Worm (Caenorhabditis elegans) whole organism, young adult: Measurements from ENCODE around the gene W01F3.2.

Experiments
- F49E8.2 ChIP-seq: sonication (generic microtip); optimal IDR thresholded peaks from 3 replicates; lab custom pipeline; 2017; ENCODE audit warnings: missing genetic modification characterization, mild to moderate bottlenecking, missing compliant biosample characterization, antibody characterized with exemption, moderate library complexity; ENCODE audit not compliant: insufficient read depth
- aptf-3 ChIP-seq: fragments of 200-800 bp; sonication (Bioruptor generic); IDR thresholded peaks from 2 replicates; pipeline ENCODE4 v1.3.6; 2022; ENCODE audit warnings: missing genetic modification characterization, missing compliant biosample characterization
- chd-7 ChIP-seq: sonication (generic microtip); optimal IDR thresholded peaks from 2 replicates; lab custom pipeline; 2016; ENCODE audit warnings: mild to moderate bottlenecking, missing genetic modification characterization, moderate library complexity, missing compliant biosample characterization
- hmg-1.2 ChIP-seq: fragments of 200-800 bp; sonication (Bioruptor generic); IDR thresholded peaks from 2 replicates; pipeline ENCODE4 v1.3.6; 2022; ENCODE audit warnings: missing genetic modification reagents, missing genetic modification characterization, missing compliant biosample characterization
- pbrm-1 ChIP-seq: fragments of 200-800 bp; sonication (Bioruptor generic); IDR thresholded peaks from 2 replicates; pipeline ENCODE4 v1.3.6; 2022; ENCODE audit warnings: missing genetic modification reagents, missing genetic modification characterization, missing compliant biosample characterization
- pha-4 ChIP-seq: fragments of 150-350 bp; sonication (generic microtip); optimal IDR thresholded peaks from 2 replicates; lab custom pipeline; 2014; ENCODE audit warnings: missing biosample characterization, missing genetic modification reagents, missing genetic modification characterization
- unc-62 ChIP-seq: fragments of 150-350 bp; optimal IDR thresholded peaks from 2 replicates; lab custom pipeline; 2014; ENCODE audit warnings: missing biosample characterization, missing genetic modification reagents, missing genetic modification characterization

DNA sequence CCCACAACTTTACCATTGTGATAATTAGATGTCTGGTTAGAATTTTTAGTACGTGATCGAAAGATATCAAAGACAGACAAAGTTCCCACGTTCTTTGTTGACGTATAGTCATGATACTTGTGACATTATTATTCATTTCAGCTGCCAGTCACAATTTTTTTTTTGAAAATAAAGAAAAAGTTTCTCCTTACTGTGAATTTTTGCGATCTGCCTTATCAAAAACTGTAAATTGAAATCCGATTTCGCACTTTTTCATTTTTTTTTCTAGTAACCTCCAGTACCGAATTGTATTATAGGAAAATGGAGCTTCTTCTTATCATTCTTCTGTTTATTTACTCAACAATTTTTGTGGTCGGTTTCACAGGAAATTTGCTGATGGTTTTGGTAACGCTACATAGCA lies 21.0 kb downstream of the W01F3.2 start, which contains the start of gene srsx-35:
- TF ChIP-seq pha-4 (tag; lab: Kevin White, UChicago) (no peak), hmg-1.2 (GFP tag; lab: Robert Waterston, UW) (no peak), F49E8.2 (no peak), pbrm-1 (GFP tag; lab: Robert Waterston, UW) (no peak), aptf-3 (GFP tag; lab: Robert Waterston, UW) (no peak), chd-7 (tag; lab: Kevin White, UChicago) (no peak), unc-62 (GFP tag; lab: Kevin White, UChicago) (no peak)
